Worm (Caenorhabditis elegans) whole organism, L4/young adult: ENCODE data around the gene nhx-6.

Experiments
- W03F9.2 ChIP-seq: fragments of 150-350 bp; optimal IDR thresholded peaks from 2 replicates; lab custom pipeline; 2014; ENCODE audit warnings: missing biosample characterization, missing genetic modification characterization
- dao-5 ChIP-seq: sonication (generic microtip); optimal IDR thresholded peaks from 2 replicates; lab custom pipeline; 2016; ENCODE audit warnings: missing genotype, missing genetic modification characterization, moderate library complexity, missing compliant biosample characterization
- him-1 ChIP-seq: sonication (generic microtip); optimal IDR thresholded peaks from 2 replicates; lab custom pipeline; 2016; ENCODE audit warnings: missing genotype, missing genetic modification reagents, missing genetic modification characterization, missing compliant biosample characterization

- TF ChIP-seq dao-5: no peak
- TF ChIP-seq him-1 (tag; lab: Kevin White, UChicago): no peak
- TF ChIP-seq W03F9.2: no peak
Measured at ce11 chrII:1670985-1671384, 356 bp downstream of the nhx-6 start.
